Fruit fly (Drosophila melanogaster) whole organism, embryonic: Measurements from ENCODE around the gene Paics.

Source experiments
- Aef1 ChIP-seq: fragments of 200-800 bp; sonication (Bioruptor generic); IDR thresholded peaks from 3 replicates; pipeline ENCODE4 v1.3.6; 2022; ENCODE audit warnings: missing biosample characterization, missing genetic modification characterization
- Atf3 ChIP-seq: fragments of 200-800 bp; sonication (Bioruptor generic); optimal IDR thresholded peaks from 3 replicates; lab custom pipeline; 2016; ENCODE audit warnings: missing biosample characterization, missing genetic modification characterization
- B-H1 ChIP-seq: fragments of 200-800 bp; sonication (Bioruptor generic); IDR thresholded peaks from 3 replicates; pipeline ENCODE4 v1.3.6; 2022; ENCODE audit warnings: missing biosample characterization, missing genetic modification characterization
- CG1024 ChIP-seq: fragments of 200-800 bp; sonication (Bioruptor generic); IDR thresholded peaks from 2 replicates; pipeline ENCODE4 v1.3.6; 2022; ENCODE audit warnings: missing biosample characterization, missing genetic modification characterization
- CG10321 ChIP-seq: fragments of 200-800 bp; sonication (Bioruptor generic); IDR thresholded peaks from 2 replicates; pipeline ENCODE4 v1.3.6; 2022; ENCODE audit warnings: missing biosample characterization, missing genetic modification characterization
- CG10431 ChIP-seq: fragments of 200-800 bp; sonication (Bioruptor generic); optimal IDR thresholded peaks from 3 replicates; lab custom pipeline; 2018; ENCODE audit warnings: missing biosample characterization, mild to moderate bottlenecking, missing genetic modification characterization
- CG11456 ChIP-seq: fragments of 200-800 bp; sonication (Bioruptor generic); IDR thresholded peaks from 3 replicates; pipeline ENCODE4 v1.3.6; 2022; ENCODE audit warnings: missing biosample characterization, missing genetic modification characterization
- CG12071 ChIP-seq: fragments of 200-800 bp; sonication (Bioruptor generic); optimal IDR thresholded peaks from 3 replicates; lab custom pipeline; 2018; ENCODE audit warnings: missing biosample characterization, mild to moderate bottlenecking, missing genetic modification characterization
- CG12236 ChIP-seq: fragments of 200-800 bp; sonication (Bioruptor generic); optimal IDR thresholded peaks from 2 replicates; lab custom pipeline; 2016; ENCODE audit warnings: missing biosample characterization, missing genetic modification characterization
- CG13424 ChIP-seq: fragments of 200-800 bp; sonication (Bioruptor generic); optimal IDR thresholded peaks from 2 replicates; lab custom pipeline; 2019; ENCODE audit warnings: missing biosample characterization, mild to moderate bottlenecking, missing genetic modification characterization, moderate library complexity
- CG13624 ChIP-seq: fragments of 200-800 bp; sonication (Bioruptor generic); optimal IDR thresholded peaks from 2 replicates; lab custom pipeline; 2016; ENCODE audit warnings: missing biosample characterization, missing genetic modification characterization
- CG14710 ChIP-seq: fragments of 200-800 bp; sonication (Bioruptor generic); optimal IDR thresholded peaks from 3 replicates; lab custom pipeline; 2019; ENCODE audit warnings: missing biosample characterization, mild to moderate bottlenecking, missing genetic modification characterization, moderate library complexity
- CG15011 ChIP-seq: fragments of 200-800 bp; sonication (Bioruptor generic); optimal IDR thresholded peaks from 3 replicates; lab custom pipeline; 2018; ENCODE audit warnings: missing biosample characterization, mild to moderate bottlenecking, missing genetic modification characterization
- CG15514 ChIP-seq: fragments of 200-800 bp; sonication (Bioruptor generic); optimal IDR thresholded peaks from 3 replicates; lab custom pipeline; 2017; ENCODE audit warnings: missing biosample characterization, missing genetic modification characterization, mild to moderate bottlenecking, moderate library complexity, missing genetic modification reagents
- CG17186 ChIP-seq: fragments of 200-800 bp; sonication (Bioruptor generic); optimal IDR thresholded peaks from 3 replicates; lab custom pipeline; 2017; ENCODE audit warnings: missing biosample characterization, missing genetic modification reagents, missing genetic modification characterization
- CG17359 ChIP-seq: fragments of 200-800 bp; sonication (Bioruptor generic); optimal IDR thresholded peaks from 3 replicates; lab custom pipeline; 2018; ENCODE audit warnings: missing biosample characterization, mild to moderate bottlenecking, missing genetic modification characterization, moderate library complexity
- CG17568 ChIP-seq: fragments of 200-800 bp; sonication (Bioruptor generic); optimal IDR thresholded peaks from 2 replicates; lab custom pipeline; 2018; ENCODE audit warnings: missing biosample characterization, mild to moderate bottlenecking, missing genetic modification characterization, moderate library complexity
- CG18262 ChIP-seq: fragments of 200-800 bp; optimal IDR thresholded peaks from 3 replicates; lab custom pipeline; 2019; ENCODE audit warnings: missing biosample characterization, mild to moderate bottlenecking, missing genetic modification characterization, moderate library complexity
- CG2199 ChIP-seq: fragments of 200-800 bp; sonication (Bioruptor generic); IDR thresholded peaks from 3 replicates; pipeline ENCODE4 v1.3.6; 2022; ENCODE audit warnings: missing biosample characterization, missing genetic modification characterization
- CG31441 ChIP-seq: fragments of 200-800 bp; sonication (Bioruptor generic); IDR thresholded peaks from 2 replicates; pipeline ENCODE4 v1.3.6; 2022; ENCODE audit warnings: missing biosample characterization, missing genetic modification characterization
- CG3407 ChIP-seq: fragments of 200-800 bp; sonication (Bioruptor generic); optimal IDR thresholded peaks from 2 replicates; lab custom pipeline; 2018; ENCODE audit warnings: missing biosample characterization, mild to moderate bottlenecking, missing genetic modification characterization
- CG3995 ChIP-seq: fragments of 200-800 bp; sonication (Bioruptor generic); optimal IDR thresholded peaks from 3 replicates; lab custom pipeline; 2016; ENCODE audit warnings: missing biosample characterization, missing genetic modification characterization
- CG5180 ChIP-seq: fragments of 200-800 bp; sonication (Bioruptor generic); optimal IDR thresholded peaks from 3 replicates; lab custom pipeline; 2017; ENCODE audit warnings: missing biosample characterization, missing genetic modification characterization, mild to moderate bottlenecking, moderate library complexity, missing genetic modification reagents
- CG7556 ChIP-seq: fragments of 200-800 bp; sonication (Bioruptor generic); optimal IDR thresholded peaks from 2 replicates; lab custom pipeline; 2017; ENCODE audit warnings: missing biosample characterization, mild to moderate bottlenecking, missing genetic modification characterization
- CG8290 ChIP-seq, 3 experiments: fragments of 200-800 bp; sonication (Bioruptor generic); optimal IDR thresholded peaks; 2 replicates each; lab custom pipeline; 2016 to 2019; ENCODE audit warnings: missing biosample characterization in 3 of 3, missing genetic modification characterization in 3 of 3, mild to moderate bottlenecking in 2 of 3, moderate library complexity in 1 of 3
- CoRest ChIP-seq: fragments of 200-800 bp; sonication (Bioruptor generic); optimal IDR thresholded peaks from 3 replicates; lab custom pipeline; 2018; ENCODE audit warnings: missing biosample characterization, mild to moderate bottlenecking, missing genetic modification characterization, moderate library complexity
- Dip3 ChIP-seq: fragments of 200-800 bp; sonication (Bioruptor generic); optimal IDR thresholded peaks from 3 replicates; lab custom pipeline; 2016; ENCODE audit warnings: missing biosample characterization, missing genetic modification characterization
- E2f2 ChIP-seq: fragments of 200-800 bp; sonication (Bioruptor generic); IDR thresholded peaks from 2 replicates; pipeline ENCODE4 v1.3.6; 2022; ENCODE audit warnings: missing biosample characterization, missing genetic modification characterization
- Hey ChIP-seq: fragments of 200-800 bp; sonication (Bioruptor generic); optimal IDR thresholded peaks from 3 replicates; lab custom pipeline; 2018; ENCODE audit warnings: missing biosample characterization, mild to moderate bottlenecking, missing genetic modification characterization
- Lhr ChIP-seq: fragments of 200-800 bp; sonication (Bioruptor generic); optimal IDR thresholded peaks from 3 replicates; lab custom pipeline; 2017; ENCODE audit warnings: mild to moderate bottlenecking, missing biosample characterization, missing genetic modification reagents, missing genetic modification characterization
- Mad ChIP-seq: fragments of 200-800 bp; sonication (Bioruptor generic); optimal IDR thresholded peaks from 2 replicates; lab custom pipeline; 2016; ENCODE audit warnings: missing biosample characterization, missing genetic modification characterization
- Med ChIP-seq: fragments of 200-800 bp; sonication (Bioruptor generic); peaks from one replicate; lab custom pipeline; 2016; ENCODE audit warnings: missing biosample characterization, missing genetic modification characterization, mild to moderate bottlenecking, inconsistent platforms, moderate library complexity
- Ravus ChIP-seq: fragments of 200-800 bp; sonication (Bioruptor generic); IDR thresholded peaks from 2 replicates; pipeline ENCODE4 v1.3.6; 2022; ENCODE audit warnings: missing biosample characterization, missing genetic modification characterization
- Xbp1 ChIP-seq: fragments of 200-800 bp; sonication (Bioruptor generic); optimal IDR thresholded peaks from 3 replicates; lab custom pipeline; 2016; ENCODE audit warnings: missing biosample characterization, mild to moderate bottlenecking, missing genetic modification characterization
- ac ChIP-seq: fragments of 200-800 bp; sonication (Bioruptor generic); optimal IDR thresholded peaks from 3 replicates; lab custom pipeline; 2017; ENCODE audit warnings: missing biosample characterization, mild to moderate bottlenecking, missing genetic modification characterization
- aop ChIP-seq: fragments of 200-800 bp; sonication (Bioruptor generic); IDR thresholded peaks from 2 replicates; pipeline ENCODE4 v1.3.6; 2022; ENCODE audit warnings: missing biosample characterization, missing genetic modification characterization
- cg ChIP-seq: fragments of 200-800 bp; sonication (Bioruptor generic); optimal IDR thresholded peaks from 3 replicates; lab custom pipeline; 2019; ENCODE audit warnings: missing biosample characterization, mild to moderate bottlenecking, missing genetic modification characterization, moderate library complexity
- chinmo ChIP-seq: fragments of 200-800 bp; sonication (Bioruptor generic); IDR thresholded peaks from 4 replicates; pipeline ENCODE4 v1.3.6; 2022; ENCODE audit warnings: missing biosample characterization, missing genetic modification characterization; ENCODE audit not compliant: partially characterized antibody
- crol ChIP-seq: fragments of 200-800 bp; sonication (Bioruptor generic); IDR thresholded peaks from 2 replicates; pipeline ENCODE4 v1.3.6; 2022; ENCODE audit warnings: missing biosample characterization, missing genetic modification characterization
- dmrt11E ChIP-seq: fragments of 200-800 bp; sonication (Bioruptor generic); optimal IDR thresholded peaks from 3 replicates; lab custom pipeline; 2018; ENCODE audit warnings: missing biosample characterization, mild to moderate bottlenecking, missing genetic modification characterization, moderate library complexity
- fd102C ChIP-seq: fragments of 200-800 bp; sonication (Bioruptor generic); optimal IDR thresholded peaks from 2 replicates; lab custom pipeline; 2018; ENCODE audit warnings: missing biosample characterization, mild to moderate bottlenecking, missing genetic modification characterization, moderate library complexity
- gro ChIP-seq: fragments of 200-800 bp; sonication (Bioruptor generic); optimal IDR thresholded peaks from 2 replicates; lab custom pipeline; 2016; ENCODE audit warnings: missing biosample characterization, missing genetic modification characterization
- lab ChIP-seq: fragments of 200-800 bp; sonication (Bioruptor generic); optimal IDR thresholded peaks from 3 replicates; lab custom pipeline; 2017; ENCODE audit warnings: missing biosample characterization, missing genetic modification characterization, mild to moderate bottlenecking, moderate library complexity, missing genetic modification reagents
- luna ChIP-seq: fragments of 200-800 bp; sonication (Bioruptor generic); optimal IDR thresholded peaks from 2 replicates; lab custom pipeline; 2016; ENCODE audit warnings: missing biosample characterization, missing genetic modification characterization
- odd ChIP-seq: fragments of 200-800 bp; sonication (Bioruptor generic); optimal IDR thresholded peaks from 2 replicates; lab custom pipeline; 2017; ENCODE audit warnings: missing biosample characterization, mild to moderate bottlenecking, missing genetic modification characterization
- sim ChIP-seq: fragments of 200-800 bp; sonication (Bioruptor generic); IDR thresholded peaks from 2 replicates; pipeline ENCODE4 v1.3.6; 2022; ENCODE audit warnings: missing biosample characterization, missing genetic modification characterization
- twi ChIP-seq: fragments of 200-800 bp; optimal IDR thresholded peaks from 2 replicates; lab custom pipeline; 2019; ENCODE audit warnings: missing biosample characterization, mild to moderate bottlenecking, missing genetic modification characterization, moderate library complexity
- yki ChIP-seq: fragments of >200 bp; optimal IDR thresholded peaks from 3 replicates; lab custom pipeline; 2018

Paics gene

dm6 chrX:12719152-12719779, 41.2 kb downstream of the Paics start (continued):
- peak; percentile 74 for TF ChIP-seq CG13624 (GFP tag; lab: Kevin White, UChicago)
- TF ChIP-seq Xbp1 (GFP tag; lab: Kevin White, UChicago) = peak; percentile 76
- peak; percentile 71 for TF ChIP-seq CG11456
- peak; percentile 9 for TF ChIP-seq CG17186 (GFP tag; lab: Kevin White, UChicago)
- TF ChIP-seq CG14710 (tag; lab: Kevin White, UChicago) = peak; percentile 54
- TF ChIP-seq CG13424 (tag; lab: Kevin White, UChicago) = peak; percentile 64
- peak; percentile 36; the same call in 1 of the 2 replicates for TF ChIP-seq CG1024 (GFP tag; lab: Robert Waterston, UW)
- peak; percentile 66 for TF ChIP-seq CoRest
- no peak for TF ChIP-seq fd102C (GFP tag; lab: Kevin White, UChicago)
- peak; percentile 26 for TF ChIP-seq Lhr
- TF ChIP-seq dmrt11E (tag; lab: Kevin White, UChicago) = peak; percentile 56
- peak; percentile 17 for TF ChIP-seq CG12236 (GFP tag; lab: Kevin White, UChicago)
- TF ChIP-seq CG15011 (GFP tag; lab: Kevin White, UChicago) = peak; percentile 41
- peak; percentile 49 for TF ChIP-seq Dip3
- TF ChIP-seq CG7556 (GFP tag; lab: Kevin White, UChicago) = peak; percentile 73
- TF ChIP-seq B-H1 = peak; percentile 37; the same call in 1 of the 3 replicates
- TF ChIP-seq CG31441 (GFP tag; lab: Robert Waterston, UW) = peak; percentile 68; the same call in 1 of the 2 replicates
- no peak for TF ChIP-seq yki
- TF ChIP-seq gro = peak; percentile 20
- peak; percentile 37 for TF ChIP-seq CG15514
- TF ChIP-seq Hey = no peak
- TF ChIP-seq odd (GFP tag; lab: Kevin White, UChicago) = peak; percentile 8
- TF ChIP-seq Med (GFP tag; lab: Kevin White, UChicago) = peak; percentile 96
- no peak for TF ChIP-seq E2f2 (GFP tag; lab: Robert Waterston, UW)
- TF ChIP-seq CG17568 (GFP tag; lab: Kevin White, UChicago) = peak; percentile 28
- no peak for TF ChIP-seq CG2199 (GFP tag; lab: Robert Waterston, UW)
- no peak for TF ChIP-seq chinmo (GFP tag; lab: Robert Waterston, UW)
- TF ChIP-seq aop (GFP tag; lab: Robert Waterston, UW) = no peak
- TF ChIP-seq CG12071 (GFP tag; lab: Kevin White, UChicago) = peak; percentile 50
- TF ChIP-seq Mad (GFP tag; lab: Kevin White, UChicago) = no peak
- TF ChIP-seq CG8290 (GFP tag; optimal IDR thresholded peaks at IDR 0.05; lab: Kevin White, UChicago) = no peak
- TF ChIP-seq CG8290 (tag; optimal IDR thresholded peaks at IDR 0.05; lab: Kevin White, UChicago) = peak in 1 of 2 experiments; percentile 80
- peak; percentile 10 for TF ChIP-seq CG3995 (GFP tag; lab: Kevin White, UChicago)
- TF ChIP-seq ac = no peak
- TF ChIP-seq lab (GFP tag; lab: Kevin White, UChicago) = peak; percentile 81
- peak; percentile 75 for TF ChIP-seq CG17359 (tag; lab: Kevin White, UChicago)
- no peak for TF ChIP-seq CG10431 (GFP tag; lab: Kevin White, UChicago)
- peak; percentile 24 for TF ChIP-seq CG3407 (GFP tag; lab: Kevin White, UChicago)
- TF ChIP-seq Aef1 (GFP tag; lab: Robert Waterston, UW) = 0 out of 3 replicates have a peak, but pooled peaks have one; percentile 35
- peak; percentile 64 for TF ChIP-seq CG18262 (tag; lab: Kevin White, UChicago)

- TF ChIP-seq CG5180 (GFP tag; lab: Kevin White, UChicago) = peak; percentile 32
- no peak for TF ChIP-seq Ravus (GFP tag; lab: Robert Waterston, UW)
- TF ChIP-seq CG10321 (GFP tag; lab: Robert Waterston, UW) = 0 out of 2 replicates have a peak, but pooled peaks have one; percentile 31
- peak; percentile 35; the same call in 1 of the 2 replicates for TF ChIP-seq crol (GFP tag; lab: Robert Waterston, UW)
- 0 out of 2 replicates have a peak, but pooled peaks have one; percentile 9 for TF ChIP-seq sim
- peak; percentile 96 for TF ChIP-seq twi (tag; lab: Kevin White, UChicago)
- TF ChIP-seq Atf3 (GFP tag; lab: Kevin White, UChicago) = no peak
- TF ChIP-seq cg (GFP tag; lab: Kevin White, UChicago) = peak; percentile 55
- TF ChIP-seq luna (GFP tag; lab: Kevin White, UChicago) = no peak
These were observed 41.8 kb downstream of the Paics start for dm6 chrX:12718625-12719024.
